Fruit fly (Drosophila melanogaster) whole organism, wandering third instar larva: ENCODE data around the gene Alh.

ENCODE experiments used
- CG32264 ChIP-seq: fragments of 200-800 bp; sonication (Bioruptor generic); optimal IDR thresholded peaks from 2 replicates; lab custom pipeline; 2016; ENCODE audit warnings: missing biosample characterization, missing genetic modification characterization
- CrebA ChIP-seq: fragments of 200-800 bp; sonication (Bioruptor generic); optimal IDR thresholded peaks from 2 replicates; lab custom pipeline; 2016; ENCODE audit warnings: missing biosample characterization, mild to moderate bottlenecking, missing genetic modification characterization, borderline replicate concordance
- Dfd ChIP-seq: fragments of >200 bp; optimal IDR thresholded peaks from 2 replicates; lab custom pipeline; 2017; ENCODE audit warnings: missing biosample characterization, missing genetic modification characterization
- Dif ChIP-seq: fragments of 200-275, 200-300 bp; sonication (Bioruptor generic); optimal IDR thresholded peaks from 2 replicates; lab custom pipeline; 2018; ENCODE audit warnings: missing biosample characterization, missing genetic modification characterization; ENCODE audit not compliant: partially characterized antibody
- GATAd ChIP-seq: sonication (Bioruptor generic); optimal IDR thresholded peaks from 2 replicates; lab custom pipeline; 2016; ENCODE audit warnings: missing biosample characterization, missing genetic modification characterization
- HLH106 ChIP-seq: fragments of 200-800 bp; optimal IDR thresholded peaks from 3 replicates; lab custom pipeline; 2019; ENCODE audit warnings: missing biosample characterization, mild to moderate bottlenecking, missing genetic modification characterization, moderate library complexity
- Hnf4 ChIP-seq: fragments of 200-800 bp; sonication (Bioruptor generic); optimal IDR thresholded peaks from 2 replicates; lab custom pipeline; 2016; ENCODE audit warnings: missing biosample characterization, mild to moderate bottlenecking, missing genetic modification characterization
- Hr78 ChIP-seq: fragments of >200 bp; optimal IDR thresholded peaks from 2 replicates; lab custom pipeline; 2017; ENCODE audit warnings: missing biosample characterization, missing genetic modification characterization
- Hr83 ChIP-seq: fragments of 200-300 bp; sonication (Bioruptor generic); optimal IDR thresholded peaks from 2 replicates; lab custom pipeline; 2016; ENCODE audit warnings: missing biosample characterization, mild to moderate bottlenecking, missing genetic modification characterization, moderate library complexity; ENCODE audit not compliant: poor library complexity, severe bottlenecking
- Jra ChIP-seq: sonication (Bioruptor generic); optimal IDR thresholded peaks from 2 replicates; lab custom pipeline; 2016; ENCODE audit warnings: missing biosample characterization, missing genetic modification characterization
- Mio ChIP-seq: sonication (Bioruptor generic); optimal IDR thresholded peaks from 2 replicates; lab custom pipeline; 2016; ENCODE audit warnings: missing biosample characterization, missing genetic modification characterization
- Myc ChIP-seq: fragments of >200 bp; optimal IDR thresholded peaks from 2 replicates; lab custom pipeline; 2017
- OdsH ChIP-seq: fragments of 200-800 bp; sonication (Bioruptor generic); optimal IDR thresholded peaks from 2 replicates; lab custom pipeline; 2016; ENCODE audit warnings: missing biosample characterization, mild to moderate bottlenecking, missing genetic modification characterization
- Rel ChIP-seq, 2 experiments: fragments of 200-800 bp; sonication (Bioruptor generic) in 1 of 2; optimal IDR thresholded peaks; 2 replicates in 1 of 2; 3 replicates in 1 of 2; lab custom pipeline; 2016 to 2019; ENCODE audit warnings: mild to moderate bottlenecking in 2 of 2, missing biosample characterization in 2 of 2, missing genetic modification characterization in 2 of 2, moderate library complexity in 1 of 2
- Sp1 ChIP-seq: fragments of 200-800 bp; sonication (Bioruptor generic); optimal IDR thresholded peaks from 3 replicates; lab custom pipeline; 2019; ENCODE audit warnings: missing biosample characterization, mild to moderate bottlenecking, missing genetic modification characterization, moderate library complexity
- br ChIP-seq: fragments of 200-800 bp; sonication (Bioruptor generic); optimal IDR thresholded peaks from 2 replicates; lab custom pipeline; 2016; ENCODE audit warnings: missing biosample characterization, missing genetic modification characterization
- dl ChIP-seq, 2 experiments: fragments of 175-275, 200-275 bp in 1 of 2; fragments of 200-275 bp in 1 of 2; sonication (Bioruptor generic); optimal IDR thresholded peaks; lab custom pipeline; 2018; ENCODE audit warnings: mild to moderate bottlenecking in 2 of 2, missing biosample characterization in 2 of 2, missing genetic modification characterization in 2 of 2, moderate library complexity in 2 of 2; ENCODE audit not compliant: partially characterized antibody in 2 of 2, insufficient read depth in 1 of 2
- dsf ChIP-seq: sonication (Bioruptor generic); optimal IDR thresholded peaks from 2 replicates; lab custom pipeline; 2016; ENCODE audit warnings: missing biosample characterization, missing genetic modification characterization, borderline replicate concordance
- ey ChIP-seq: fragments of 200-800 bp; sonication (Bioruptor generic); optimal IDR thresholded peaks from 2 replicates; lab custom pipeline; 2016; ENCODE audit warnings: missing biosample characterization, missing genetic modification characterization
- foxo ChIP-seq, 2 experiments: fragments of 200-800 bp; sonication (Bioruptor generic); optimal IDR thresholded peaks; 2 replicates in 1 of 2; 3 replicates in 1 of 2; lab custom pipeline; 2016 to 2017; ENCODE audit warnings: missing biosample characterization in 2 of 2, missing genetic modification characterization in 2 of 2
- fru ChIP-seq: fragments of 200-800 bp; sonication (Bioruptor generic); optimal IDR thresholded peaks from 3 replicates; lab custom pipeline; 2016; ENCODE audit warnings: missing biosample characterization, mild to moderate bottlenecking, missing genetic modification characterization
- h ChIP-seq: fragments of 200-800 bp; sonication (Bioruptor generic); optimal IDR thresholded peaks from 3 replicates; lab custom pipeline; 2016; ENCODE audit warnings: missing biosample characterization, mild to moderate bottlenecking, missing genetic modification characterization
- jim ChIP-seq: fragments of 175-275, 200-325 bp; sonication (Bioruptor generic); optimal IDR thresholded peaks from 2 replicates; lab custom pipeline; 2016; ENCODE audit warnings: missing biosample characterization, mild to moderate bottlenecking, missing genetic modification characterization
- rgr ChIP-seq: fragments of 200-800 bp; sonication (Bioruptor generic); optimal IDR thresholded peaks from 3 replicates; lab custom pipeline; 2016; ENCODE audit warnings: missing biosample characterization, mild to moderate bottlenecking, missing genetic modification characterization
- sage ChIP-seq: fragments of 200-800 bp; sonication (Bioruptor generic); optimal IDR thresholded peaks from 2 replicates; lab custom pipeline; 2016; ENCODE audit warnings: missing biosample characterization, mild to moderate bottlenecking, missing genetic modification characterization
- sv ChIP-seq: fragments of 200-800 bp; sonication (Bioruptor generic); optimal IDR thresholded peaks from 3 replicates; lab custom pipeline; 2016; ENCODE audit warnings: missing biosample characterization, missing genetic modification characterization
- usp ChIP-seq: fragments of >200 bp; optimal IDR thresholded peaks from 2 replicates; lab custom pipeline; 2017; ENCODE audit warnings: missing biosample characterization, missing genetic modification characterization
- woc ChIP-seq: sonication (Bioruptor generic); optimal IDR thresholded peaks from 2 replicates; lab custom pipeline; 2016; ENCODE audit warnings: missing biosample characterization, mild to moderate bottlenecking, missing genetic modification characterization

The Alh gene

dm6 chr3R:7083750-7084149 is 40.2 kb downstream of the Alh start:
- no peak for TF ChIP-seq Rel (GFP tag; optimal IDR thresholded peaks at IDR 0.05; lab: Kevin White, UChicago)
- TF ChIP-seq Rel (tag; optimal IDR thresholded peaks at IDR 0.05; lab: Kevin White, UChicago) = peak; percentile 91
- TF ChIP-seq Myc (lab: Kevin White, UChicago) = no peak
- TF ChIP-seq CrebA = no peak

- TF ChIP-seq jim (GFP tag; lab: Kevin White, UChicago) (peak; percentile 28), OdsH (GFP tag; lab: Kevin White, UChicago) (no peak), Myc (lab: Kevin White, UChicago) (no peak), h (GFP tag; lab: Kevin White, UChicago) (peak; percentile 30), Mio (GFP tag; lab: Kevin White, UChicago) (peak; percentile 19), Hr83 (GFP tag; lab: Kevin White, UChicago) (peak; percentile 23), sage (GFP tag; lab: Kevin White, UChicago) (peak; percentile 47), HLH106 (tag; lab: Kevin White, UChicago) (peak; percentile 30), rgr (peak; percentile 19), foxo (GFP tag; optimal IDR thresholded peaks at IDR 0.05; lab: Kevin White, UChicago) (peak in 1 of 2 experiments; percentile 20), Hr78 (GFP tag; lab: Kevin White, UChicago) (no peak), CrebA (no peak), fru (peak; percentile 34), Sp1 (GFP tag; lab: Kevin White, UChicago) (peak; percentile 53), Hnf4 (GFP tag; lab: Kevin White, UChicago) (peak; percentile 30), br (GFP tag; lab: Kevin White, UChicago) (no peak), woc (peak; percentile 60), Rel (GFP tag; optimal IDR thresholded peaks at IDR 0.05; lab: Kevin White, UChicago) (no peak), Rel (tag; optimal IDR thresholded peaks at IDR 0.05; lab: Kevin White, UChicago) (peak; percentile 47), CG32264 (GFP tag; lab: Kevin White, UChicago) (no peak), ey (GFP tag; lab: Kevin White, UChicago) (peak; percentile 11)
Observed at dm6 chr3R:7081972-7082371, 42.0 kb downstream of the Alh start, which contains the start of gene Dpck. Gene Dpck, plus strand, starts transcription at chr3R:7082182.

- peak; percentile 63 for TF ChIP-seq woc
- no peak for TF ChIP-seq h (GFP tag; lab: Kevin White, UChicago)
- no peak for TF ChIP-seq usp
- no peak for TF ChIP-seq OdsH (GFP tag; lab: Kevin White, UChicago)
- TF ChIP-seq Rel (GFP tag; optimal IDR thresholded peaks at IDR 0.05; lab: Kevin White, UChicago) = no peak
- TF ChIP-seq Rel (tag; optimal IDR thresholded peaks at IDR 0.05; lab: Kevin White, UChicago) = no peak
- TF ChIP-seq Dif (GFP tag; lab: Kevin White, UChicago) = no peak
- TF ChIP-seq dl (GFP tag; optimal IDR thresholded peaks at IDR 0.05; lab: Kevin White, UChicago; ENCODE audit: insufficient read depth in 1 of 2, partially characterized antibody in 2 of 2) = no peak
- no peak for TF ChIP-seq GATAd (GFP tag; lab: Kevin White, UChicago)
Observed at dm6 chr3R:7080157-7080916, 43.6 kb downstream of the Alh start, which contains the start of gene Ref1. Gene Ref1, minus strand, starts transcription at chr3R:7080387.

- TF ChIP-seq GATAd (GFP tag; lab: Kevin White, UChicago) = no peak
- TF ChIP-seq jim (GFP tag; lab: Kevin White, UChicago) = no peak
- no peak for TF ChIP-seq Hr78 (GFP tag; lab: Kevin White, UChicago)
- TF ChIP-seq Jra (GFP tag; lab: Kevin White, UChicago) = no peak
- TF ChIP-seq usp = no peak
- TF ChIP-seq CrebA = no peak
- TF ChIP-seq sv (GFP tag; lab: Kevin White, UChicago) = no peak
- no peak for TF ChIP-seq Rel (GFP tag; optimal IDR thresholded peaks at IDR 0.05; lab: Kevin White, UChicago)
- TF ChIP-seq Rel (tag; optimal IDR thresholded peaks at IDR 0.05; lab: Kevin White, UChicago) = no peak
- no peak for TF ChIP-seq woc
- no peak for TF ChIP-seq dsf (GFP tag; lab: Kevin White, UChicago)
- no peak for TF ChIP-seq Myc (lab: Kevin White, UChicago)
- no peak for TF ChIP-seq Dfd (GFP tag; lab: Kevin White, UChicago)
Observed at dm6 chr3R:7079718-7080117, 44.3 kb downstream of the Alh start.
